Worm (Caenorhabditis elegans): ENCODE results near the gene tag-343.
A peak's percentile ranks its signal among the peaks of the same experiment; 100 is the strongest.

Gene tag-343

ce11 chrX:16702232-16702631 is 27.7 kb upstream of the tag-343 start, which contains the start of gene F22H10.1:
TSS of gene F22H10.1 (plus strand) at chrX:16702442.
- TF ChIP-seq ceh-24 (tag; optimal IDR thresholded peaks at IDR 0.05): no peak
- no peak for TF ChIP-seq pax-1 (tag; optimal IDR thresholded peaks at IDR 0.05)
- no peak for TF ChIP-seq rnt-1 (tag; optimal IDR thresholded peaks at IDR 0.05)
- TF ChIP-seq nfya-1 (tag; optimal IDR thresholded peaks at IDR 0.05): no peak
- TF ChIP-seq pag-3 (tag; optimal IDR thresholded peaks at IDR 0.05; ENCODE audit: borderline replicate concordance): no peak
- TF ChIP-seq ceh-48 (tag; optimal IDR thresholded peaks at IDR 0.05): no peak
- no peak for TF ChIP-seq unc-42 (tag; optimal IDR thresholded peaks at IDR 0.05)
- no peak for TF ChIP-seq eyg-1 (tag; optimal IDR thresholded peaks at IDR 0.05)
- TF ChIP-seq unc-86 (tag; optimal IDR thresholded peaks at IDR 0.05): no peak
- TF ChIP-seq npax-4 (tag; optimal IDR thresholded peaks at IDR 0.05): no peak
- TF ChIP-seq C38D4.7 (GFP tag; optimal IDR thresholded peaks at IDR 0.05): no peak
- TF ChIP-seq ceh-45 (GFP tag; IDR thresholded peaks at IDR 0.05): no peak
- TF ChIP-seq nhr-11 (tag; optimal IDR thresholded peaks at IDR 0.05): no peak
- TF ChIP-seq elt-2 (tag; optimal IDR thresholded peaks at IDR 0.05): no peak
- TF ChIP-seq hlh-13 (GFP tag; optimal IDR thresholded peaks at IDR 0.05): no peak
- no peak for TF ChIP-seq ceh-9 (tag; optimal IDR thresholded peaks at IDR 0.05)

DNA sequence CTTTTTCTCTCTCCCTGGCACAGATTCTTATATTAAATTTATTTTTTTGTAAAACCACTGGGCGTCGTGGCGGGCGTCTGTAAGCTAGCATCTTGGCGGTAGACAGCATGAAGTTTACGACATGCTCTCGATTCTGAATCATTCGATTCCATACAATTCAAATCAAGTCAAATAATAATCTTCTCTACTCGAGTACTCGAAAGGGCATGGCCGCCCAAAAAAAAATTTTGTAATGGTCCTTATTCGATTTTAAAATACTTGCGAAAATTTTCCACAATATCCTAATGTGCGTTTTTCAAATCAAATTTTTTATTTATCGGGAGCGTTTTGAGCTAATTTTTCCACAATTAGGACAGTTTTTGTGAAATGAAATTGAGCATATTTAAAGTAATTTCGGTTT is 23.5 kb upstream of the tag-343 start:
- no peak for TF ChIP-seq ceh-14 (tag; optimal IDR thresholded peaks at IDR 0.05)
- TF ChIP-seq ref-2 (tag; optimal IDR thresholded peaks at IDR 0.05): no peak
- no peak for TF ChIP-seq sox-2 (GFP tag; IDR thresholded peaks at IDR 0.05)
- TF ChIP-seq ceh-24 (tag; optimal IDR thresholded peaks at IDR 0.05): no peak
- no peak for TF ChIP-seq elt-2 (tag; optimal IDR thresholded peaks at IDR 0.05)
- no peak for TF ChIP-seq ceh-31 (tag; optimal IDR thresholded peaks at IDR 0.05)
- no peak for TF ChIP-seq rnt-1 (tag; optimal IDR thresholded peaks at IDR 0.05)

DNA sequence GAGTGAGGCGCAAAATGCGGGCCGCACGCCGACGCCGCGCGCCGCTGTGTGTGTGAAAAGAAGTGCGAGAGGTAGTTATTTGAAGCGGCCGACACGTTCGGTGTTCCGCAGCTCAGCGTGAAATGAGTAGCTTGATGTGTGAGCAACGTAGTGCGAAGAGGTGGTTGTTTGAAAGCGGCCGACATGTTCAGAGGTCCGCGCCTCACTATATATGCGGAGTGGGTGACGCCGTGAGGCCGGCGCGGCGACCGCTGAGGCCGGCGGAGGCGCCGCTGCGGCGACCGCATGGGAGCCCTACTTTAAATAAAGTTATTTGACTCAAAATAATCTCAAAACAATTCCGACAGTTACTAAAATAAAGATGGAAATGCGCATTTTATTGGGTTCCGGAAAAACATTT is 22.3 kb upstream of the tag-343 start:
- TF ChIP-seq lin-11 (tag; optimal IDR thresholded peaks at IDR 0.05) (no peak), ceh-6 (GFP tag; optimal IDR thresholded peaks at IDR 0.05) (no peak), F13H6.1 (tag; optimal IDR thresholded peaks at IDR 0.05) (no peak), fax-1 (tag; optimal IDR thresholded peaks at IDR 0.05) (no peak), ets-4 (tag; optimal IDR thresholded peaks at IDR 0.05) (no peak), madf-2 (tag; optimal IDR thresholded peaks at IDR 0.05) (no peak), ref-2 (tag; optimal IDR thresholded peaks at IDR 0.05) (no peak), ceh-48 (tag; optimal IDR thresholded peaks at IDR 0.05) (no peak)

ce11 chrX:16695184-16695583 is 20.7 kb upstream of the tag-343 start:
- no peak for TF ChIP-seq tbx-2 (tag; optimal IDR thresholded peaks at IDR 0.05)
- TF ChIP-seq pha-2 (tag; optimal IDR thresholded peaks at IDR 0.05): no peak
- no peak for TF ChIP-seq dve-1 (tag; optimal IDR thresholded peaks at IDR 0.05)
- TF ChIP-seq sdc-2 (tag; optimal IDR thresholded peaks at IDR 0.05): peak; percentile 86
- TF ChIP-seq ahr-1 (tag; optimal IDR thresholded peaks at IDR 0.05): no peak
- TF ChIP-seq hlh-8 (tag; optimal IDR thresholded peaks at IDR 0.05): no peak
- no peak for TF ChIP-seq rnt-1 (tag; optimal IDR thresholded peaks at IDR 0.05)

- TF ChIP-seq ceh-2 (tag; optimal IDR thresholded peaks at IDR 0.05) (no peak), elt-2 (tag; optimal IDR thresholded peaks at IDR 0.05) (no peak), pqm-1 (tag; optimal IDR thresholded peaks at IDR 0.05) (no peak), ceh-31 (tag; optimal IDR thresholded peaks at IDR 0.05) (no peak), sox-4 (tag; optimal IDR thresholded peaks at IDR 0.05) (no peak), hlh-13 (GFP tag; optimal IDR thresholded peaks at IDR 0.05) (no peak), ceh-14 (tag; optimal IDR thresholded peaks at IDR 0.05) (no peak), fkh-6 (tag; optimal IDR thresholded peaks at IDR 0.05) (no peak), ref-2 (tag; optimal IDR thresholded peaks at IDR 0.05) (no peak), mec-3 (tag; optimal IDR thresholded peaks at IDR 0.05; ENCODE audit: borderline replicate concordance) (no peak), Y22D7AL.16 (tag; optimal IDR thresholded peaks at IDR 0.05) (no peak), hlh-30 (tag; optimal IDR thresholded peaks at IDR 0.05; ENCODE audit: insufficient read depth) (no peak), unc-42 (tag; optimal IDR thresholded peaks at IDR 0.05) (no peak)
These were observed 16.5 kb upstream of the tag-343 start, which contains the start of gene F22H10.6 for ce11 chrX:16691045-16691444. TSS of gene F22H10.6 (minus strand) at chrX:16691336.
